Worm (Caenorhabditis elegans) whole organism, young adult: ENCODE measurements around the gene D1046.16.

ENCODE experiments used
- B0019.2 ChIP-seq: fragments of 200-800 bp; sonication (Bioruptor generic); conservative IDR thresholded peaks from 2 replicates; pipeline ENCODE4 v1.3.6; 2022; ENCODE audit warnings: missing genetic modification reagents, missing genetic modification characterization, missing compliant biosample characterization
- B0261.1 ChIP-seq: sonication (generic microtip); optimal IDR thresholded peaks from 2 replicates; lab custom pipeline; 2016; ENCODE audit warnings: mild to moderate bottlenecking, missing genetic modification characterization, moderate library complexity, missing compliant biosample characterization
- D2030.7 ChIP-seq: fragments of 200-800 bp; sonication (Bioruptor generic); IDR thresholded peaks from 2 replicates; pipeline ENCODE4 v1.3.6; 2022; ENCODE audit warnings: missing genetic modification reagents, missing genetic modification characterization, missing compliant biosample characterization
- F49E8.2 ChIP-seq: sonication (generic microtip); optimal IDR thresholded peaks from 3 replicates; lab custom pipeline; 2017; ENCODE audit warnings: missing genetic modification characterization, mild to moderate bottlenecking, missing compliant biosample characterization, antibody characterized with exemption, moderate library complexity; ENCODE audit not compliant: insufficient read depth
- F57A8.1 ChIP-seq: fragments of 200-800 bp; sonication (Bioruptor generic); optimal IDR thresholded peaks from 2 replicates; lab custom pipeline; 2018; ENCODE audit warnings: mild to moderate bottlenecking, missing genetic modification characterization, moderate library complexity, missing compliant biosample characterization
- Y67H2A.10 ChIP-seq: fragments of 200-800 bp; sonication (Bioruptor generic); conservative IDR thresholded peaks from 2 replicates; pipeline ENCODE4 v1.3.6; 2022; ENCODE audit warnings: missing genetic modification reagents, missing genetic modification characterization, missing compliant biosample characterization
- Y79H2A.3 ChIP-seq: fragments of 200-800 bp; sonication (Bioruptor generic); conservative IDR thresholded peaks from 2 replicates; pipeline ENCODE4 v1.3.6; 2022; ENCODE audit warnings: missing genetic modification reagents, missing genetic modification characterization, missing compliant biosample characterization
- ZK185.1 ChIP-seq: sonication (generic microtip); optimal IDR thresholded peaks from 2 replicates; lab custom pipeline; 2016; ENCODE audit warnings: mild to moderate bottlenecking, missing genetic modification characterization, missing compliant biosample characterization; ENCODE audit not compliant: poor library complexity, severe bottlenecking
- akir-1 ChIP-seq: fragments of 200-800 bp; sonication (Bioruptor generic); optimal IDR thresholded peaks from 2 replicates; lab custom pipeline; 2018; ENCODE audit warnings: mild to moderate bottlenecking, missing genetic modification characterization, moderate library complexity, missing compliant biosample characterization
- ama-1 ChIP-seq, 3 experiments: fragments of 150-350 bp in 1 of 3; sonication (generic microtip) in 2 of 3; optimal IDR thresholded peaks; 2 replicates each; lab custom pipeline; 2014 to 2018; ENCODE audit warnings: missing biosample characterization in 2 of 3, missing genetic modification characterization in 2 of 3, missing genetic modification reagents in 2 of 3
- aptf-2 ChIP-seq: fragments of 200-800 bp; sonication (Bioruptor generic); conservative IDR thresholded peaks from 2 replicates; pipeline ENCODE4 v1.3.6; 2022; ENCODE audit warnings: missing genetic modification reagents, missing genetic modification characterization, missing compliant biosample characterization
- aptf-3 ChIP-seq: fragments of 200-800 bp; sonication (Bioruptor generic); IDR thresholded peaks from 2 replicates; pipeline ENCODE4 v1.3.6; 2022; ENCODE audit warnings: missing genetic modification characterization, missing compliant biosample characterization
- atf-7 ChIP-seq: sonication (generic microtip); optimal IDR thresholded peaks from 2 replicates; lab custom pipeline; 2017; ENCODE audit warnings: mild to moderate bottlenecking, missing genetic modification characterization, missing compliant biosample characterization
- cebp-1 ChIP-seq, 2 experiments: fragments of 200-800 bp in 1 of 2; sonication (Bioruptor generic) in 1 of 2; sonication (generic microtip) in 1 of 2; IDR thresholded peaks in 1 of 2; optimal IDR thresholded peaks in 1 of 2; 2 replicates each; pipeline versions ENCODE4 v1.3.6 to Lab custom; 2017 to 2022; ENCODE audit warnings: missing compliant biosample characterization in 2 of 2, missing genetic modification characterization in 2 of 2, mild to moderate bottlenecking in 1 of 2, missing genetic modification reagents in 1 of 2, moderate library complexity in 1 of 2
- ceh-100 ChIP-seq: fragments of 200-800 bp; sonication (Bioruptor generic); IDR thresholded peaks from 2 replicates; pipeline ENCODE4 v1.3.6; 2022; ENCODE audit warnings: missing genetic modification reagents, missing genetic modification characterization, missing compliant biosample characterization
- ceh-40 ChIP-seq: fragments of 200-800 bp; sonication (Bioruptor generic); IDR thresholded peaks from 2 replicates; pipeline ENCODE4 v1.3.6; 2022; ENCODE audit warnings: missing genetic modification characterization, missing compliant biosample characterization
- ceh-91 ChIP-seq: fragments of 200-800 bp; sonication (Bioruptor generic); IDR thresholded peaks from 2 replicates; pipeline ENCODE4 v1.3.6; 2022; ENCODE audit warnings: missing genetic modification reagents, missing genetic modification characterization, missing compliant biosample characterization
- die-1 ChIP-seq: sonication (generic microtip); optimal IDR thresholded peaks from 2 replicates; lab custom pipeline; 2016; ENCODE audit warnings: missing genotype, mild to moderate bottlenecking, missing genetic modification characterization, missing compliant biosample characterization
- dox-1 ChIP-seq: fragments of 200-800 bp; sonication (Bioruptor generic); IDR thresholded peaks from 2 replicates; pipeline ENCODE4 v1.3.6; 2022; ENCODE audit warnings: missing genetic modification reagents, missing genetic modification characterization, missing compliant biosample characterization
- dpff-1 ChIP-seq: sonication (generic microtip); optimal IDR thresholded peaks from 2 replicates; lab custom pipeline; 2017; ENCODE audit warnings: mild to moderate bottlenecking, missing genetic modification characterization, missing compliant biosample characterization
- egrh-3 ChIP-seq: fragments of 200-800 bp; sonication (Bioruptor generic); IDR thresholded peaks from 2 replicates; pipeline ENCODE4 v1.3.6; 2022; ENCODE audit warnings: missing genetic modification reagents, missing genetic modification characterization, missing compliant biosample characterization
- ekl-4 ChIP-seq: fragments of 200-800 bp; sonication (Bioruptor generic); IDR thresholded peaks from 2 replicates; pipeline ENCODE4 v1.3.6; 2022; ENCODE audit warnings: missing genetic modification reagents, missing genetic modification characterization, missing compliant biosample characterization
- ets-4 ChIP-seq: fragments of 200-800 bp; sonication (Bioruptor generic); optimal IDR thresholded peaks from 2 replicates; lab custom pipeline; 2018; ENCODE audit warnings: mild to moderate bottlenecking, missing genetic modification characterization, missing compliant biosample characterization
- him-1 ChIP-seq: sonication (generic microtip); optimal IDR thresholded peaks from 2 replicates; lab custom pipeline; 2016; ENCODE audit warnings: missing genotype, missing genetic modification reagents, missing genetic modification characterization, missing compliant biosample characterization
- hlh-26 ChIP-seq: fragments of 200-800 bp; sonication (Bioruptor generic); conservative IDR thresholded peaks from 2 replicates; pipeline ENCODE4 v1.3.6; 2022; ENCODE audit warnings: missing genetic modification reagents, missing genetic modification characterization, missing compliant biosample characterization
- hmg-1.2 ChIP-seq: fragments of 200-800 bp; sonication (Bioruptor generic); IDR thresholded peaks from 2 replicates; pipeline ENCODE4 v1.3.6; 2022; ENCODE audit warnings: missing genetic modification reagents, missing genetic modification characterization, missing compliant biosample characterization
- hrde-1 ChIP-seq: sonication (generic microtip); optimal IDR thresholded peaks from 2 replicates; lab custom pipeline; 2016; ENCODE audit warnings: missing genetic modification characterization, mild to moderate bottlenecking, missing compliant biosample characterization, moderate library complexity, missing genotype, missing genetic modification reagents, borderline replicate concordance
- let-607 ChIP-seq, 2 experiments: fragments of 200-800 bp in 1 of 2; sonication (Bioruptor generic) in 1 of 2; sonication (generic microtip) in 1 of 2; optimal IDR thresholded peaks; 2 replicates each; lab custom pipeline; 2016 to 2018; ENCODE audit warnings: mild to moderate bottlenecking in 2 of 2, missing compliant biosample characterization in 2 of 2, missing genetic modification characterization in 2 of 2, moderate library complexity in 2 of 2, missing genotype in 1 of 2
- lin-35 ChIP-seq, 3 experiments: fragments of 150-350 bp in 2 of 3; sonication (generic microtip) in 1 of 3; optimal IDR thresholded peaks; 2 replicates each; lab custom pipeline; 2014 to 2018; ENCODE audit warnings: missing biosample characterization in 3 of 3, missing genetic modification characterization in 3 of 3, missing genetic modification reagents in 3 of 3
- lin-40 ChIP-seq: sonication (generic microtip); optimal IDR thresholded peaks from 2 replicates; lab custom pipeline; 2016; ENCODE audit warnings: missing genetic modification characterization, mild to moderate bottlenecking, missing compliant biosample characterization, missing genotype, missing genetic modification reagents
- lin-54 ChIP-seq: fragments of 200-800 bp; sonication (Bioruptor generic); optimal IDR thresholded peaks from 2 replicates; lab custom pipeline; 2018; ENCODE audit warnings: mild to moderate bottlenecking, missing genetic modification characterization, missing compliant biosample characterization
- lsl-1 ChIP-seq: fragments of 200-800 bp; sonication (Bioruptor generic); optimal IDR thresholded peaks from 2 replicates; lab custom pipeline; 2018; ENCODE audit warnings: mild to moderate bottlenecking, missing genetic modification characterization, moderate library complexity, missing compliant biosample characterization
- lsy-27 ChIP-seq: sonication (generic microtip); optimal IDR thresholded peaks from 2 replicates; lab custom pipeline; 2017; ENCODE audit warnings: missing genetic modification characterization, mild to moderate bottlenecking, missing compliant biosample characterization, antibody characterized with exemption, missing genotype, borderline replicate concordance; ENCODE audit not compliant: insufficient read depth
- madf-10 ChIP-seq: sonication (generic microtip); optimal IDR thresholded peaks from 2 replicates; lab custom pipeline; 2016; ENCODE audit warnings: mild to moderate bottlenecking, missing genetic modification characterization, missing compliant biosample characterization
- madf-6 ChIP-seq: fragments of 200-800 bp; sonication (Bioruptor generic); IDR thresholded peaks from 2 replicates; pipeline ENCODE4 v1.3.6; 2022; ENCODE audit warnings: missing genetic modification reagents, missing genetic modification characterization, missing compliant biosample characterization
- nhr-90 ChIP-seq: sonication (generic microtip); optimal IDR thresholded peaks from 2 replicates; lab custom pipeline; 2016; ENCODE audit warnings: missing genotype, mild to moderate bottlenecking, missing genetic modification characterization, missing compliant biosample characterization
- pbrm-1 ChIP-seq: fragments of 200-800 bp; sonication (Bioruptor generic); IDR thresholded peaks from 2 replicates; pipeline ENCODE4 v1.3.6; 2022; ENCODE audit warnings: missing genetic modification reagents, missing genetic modification characterization, missing compliant biosample characterization
- sea-2 ChIP-seq: fragments of 200-800 bp; sonication (Bioruptor generic); IDR thresholded peaks from 2 replicates; pipeline ENCODE4 v1.3.6; 2022; ENCODE audit warnings: missing genetic modification characterization, missing compliant biosample characterization
- snpc-3.4 ChIP-seq: sonication (generic microtip); optimal IDR thresholded peaks from 2 replicates; lab custom pipeline; 2017; ENCODE audit warnings: missing genetic modification characterization, mild to moderate bottlenecking, missing compliant biosample characterization, antibody characterized with exemption, moderate library complexity, missing genotype, missing genetic modification reagents
- somi-1 ChIP-seq: fragments of 200-800 bp; sonication (Bioruptor generic); optimal IDR thresholded peaks from 2 replicates; lab custom pipeline; 2018; ENCODE audit warnings: mild to moderate bottlenecking, missing genetic modification characterization, missing compliant biosample characterization
- tbp1 ChIP-seq: fragments of 200-800 bp; sonication (Bioruptor generic); optimal IDR thresholded peaks from 2 replicates; lab custom pipeline; 2018; ENCODE audit warnings: mild to moderate bottlenecking, missing genetic modification characterization, missing compliant biosample characterization
- tbx-9 ChIP-seq: sonication (generic microtip); optimal IDR thresholded peaks from 2 replicates; lab custom pipeline; 2016; ENCODE audit warnings: borderline replicate concordance, missing genetic modification characterization, inconsistent platforms, missing compliant biosample characterization
- ztf-18 ChIP-seq: sonication (generic microtip); optimal IDR thresholded peaks from 2 replicates; lab custom pipeline; 2016; ENCODE audit warnings: missing genotype, mild to moderate bottlenecking, missing genetic modification characterization, missing compliant biosample characterization
- ztf-25 ChIP-seq: fragments of 200-800 bp; sonication (Bioruptor generic); IDR thresholded peaks from 2 replicates; pipeline ENCODE4 v1.3.6; 2022; ENCODE audit warnings: missing genetic modification reagents, missing genetic modification characterization, missing compliant biosample characterization
- ztf-26 ChIP-seq: sonication (generic microtip); optimal IDR thresholded peaks from 2 replicates; lab custom pipeline; 2017; ENCODE audit warnings: missing genetic modification characterization, missing compliant biosample characterization
- ztf-28 ChIP-seq: fragments of 200-800 bp; sonication (Bioruptor generic); IDR thresholded peaks from 2 replicates; pipeline ENCODE4 v1.3.6; 2022; ENCODE audit warnings: missing genetic modification reagents, missing genetic modification characterization, missing compliant biosample characterization
- ztf-3 ChIP-seq: fragments of 200-800 bp; sonication (Bioruptor generic); optimal IDR thresholded peaks from 2 replicates; lab custom pipeline; 2018; ENCODE audit warnings: mild to moderate bottlenecking, missing genetic modification characterization, missing compliant biosample characterization

The D1046.16 gene

DNA sequence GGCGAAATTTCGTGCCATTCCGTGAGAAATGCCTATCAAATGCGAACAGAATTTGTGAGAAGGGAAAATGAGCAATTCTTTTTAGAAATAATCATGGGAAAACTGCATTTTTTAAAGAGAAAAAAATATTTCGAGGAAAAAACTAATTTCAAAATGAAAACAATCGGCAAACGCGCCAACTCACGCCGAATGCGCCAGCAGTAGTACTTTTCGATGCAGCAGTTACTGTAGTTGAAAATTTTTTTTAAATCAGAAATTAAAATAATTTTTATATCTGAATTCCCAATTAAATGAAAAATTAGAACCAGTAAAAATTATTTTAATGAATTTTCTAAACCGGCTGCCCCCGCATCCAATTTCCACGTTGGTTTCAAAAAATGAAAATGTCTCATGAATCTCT lies 1.4 kb downstream of the D1046.16 start (continued):
- TF ChIP-seq lsl-1 (GFP tag; lab: Kevin White, UChicago) (peak; percentile 87), nhr-90 (tag; lab: Kevin White, UChicago) (no peak), F57A8.1 (GFP tag; lab: Kevin White, UChicago) (no peak), pbrm-1 (GFP tag; lab: Robert Waterston, UW) (0 out of 2 replicates have a peak, but pooled peaks have one; percentile 7), atf-7 (no peak), D2030.7 (GFP tag; lab: Robert Waterston, UW) (peak; percentile 45; the same call in 1 of the 2 replicates), ekl-4 (GFP tag; lab: Robert Waterston, UW) (no peak), aptf-3 (GFP tag; lab: Robert Waterston, UW) (no peak), ceh-40 (GFP tag; lab: Robert Waterston, UW) (no peak), hlh-26 (no peak), ets-4 (GFP tag; lab: Kevin White, UChicago) (no peak), die-1 (tag; lab: Kevin White, UChicago) (no peak), egrh-3 (GFP tag; lab: Robert Waterston, UW) (no peak), Y79H2A.3 (GFP tag; lab: Robert Waterston, UW) (no peak), let-607 (tag; optimal IDR thresholded peaks at IDR 0.05; lab: Kevin White, UChicago) (no peak), ztf-25 (no peak), tbp1 (GFP tag; lab: Kevin White, UChicago) (peak; percentile 4), him-1 (tag; lab: Kevin White, UChicago) (no peak), Y67H2A.10 (no peak), madf-10 (no peak), ama-1 (optimal IDR thresholded peaks at IDR 0.05; lab: Kevin White, UChicago) (no peak), ama-1 (GFP tag; optimal IDR thresholded peaks at IDR 0.05; lab: Kevin White, UChicago) (no peak), akir-1 (no peak), ztf-26 (tag; lab: Kevin White, UChicago) (no peak), B0261.1 (tag; lab: Kevin White, UChicago) (no peak), ztf-3 (GFP tag; lab: Kevin White, UChicago) (no peak), tbx-9 (tag; lab: Kevin White, UChicago) (no peak), ztf-18 (peak; percentile 94), hmg-1.2 (GFP tag; lab: Robert Waterston, UW) (no peak), B0019.2 (GFP tag; lab: Robert Waterston, UW) (no peak), lin-40 (no peak), ceh-91 (no peak), sea-2 (no peak), hrde-1 (tag; lab: Kevin White, UChicago) (no peak), madf-6 (GFP tag; lab: Robert Waterston, UW) (peak; percentile 63), ztf-28 (GFP tag; lab: Robert Waterston, UW) (no peak), ceh-100 (GFP tag; lab: Robert Waterston, UW) (no peak), F49E8.2 (tag; lab: Kevin White, UChicago) (peak; percentile 36), cebp-1 (GFP tag; IDR thresholded peaks at IDR 0.05; lab: Robert Waterston, UW) (no peak), cebp-1 (tag; optimal IDR thresholded peaks at IDR 0.05; lab: Kevin White, UChicago) (no peak), lsy-27 (tag; lab: Kevin White, UChicago) (no peak), ZK185.1 (no peak), dox-1 (0 out of 2 replicates have a peak, but pooled peaks have one; percentile 48), aptf-2 (GFP tag; lab: Robert Waterston, UW) (no peak), somi-1 (GFP tag; lab: Kevin White, UChicago) (no peak), dpff-1 (tag; lab: Kevin White, UChicago) (no peak), snpc-3.4 (tag; lab: Kevin White, UChicago) (no peak), lin-35 (GFP tag; optimal IDR thresholded peaks at IDR 0.05; lab: Kevin White, UChicago) (no peak), lin-54 (GFP tag; lab: Kevin White, UChicago) (peak; percentile 37)
